Worm (Caenorhabditis elegans): ENCODE data around the gene F21D9.3.

F21D9.3 gene

ce11 chrV:19260686-19261085, 3.1 kb upstream of the F21D9.3 start:
- no peak for TF ChIP-seq unc-62 (GFP tag; optimal IDR thresholded peaks at IDR 0.05)

ce11 chrV:19259403-19259802, 1.9 kb upstream of the F21D9.3 start:
- TF ChIP-seq unc-62 (GFP tag; optimal IDR thresholded peaks at IDR 0.05) = no peak

ce11 chrV:19253520-19253919, 4.0 kb downstream of the F21D9.3 start, which contains the start of gene F21D9.4:
Gene F21D9.4 (plus strand): TSS chrV:19253820.
- no peak for TF ChIP-seq unc-62 (GFP tag; optimal IDR thresholded peaks at IDR 0.05)

- TF ChIP-seq unc-62 (GFP tag; optimal IDR thresholded peaks at IDR 0.05) = no peak
Measured at ce11 chrV:19251844-19252243, 5.7 kb downstream of the F21D9.3 start, which contains the start of gene F21D9.11. Gene F21D9.11 (plus strand): TSS chrV:19252144.

- no peak for TF ChIP-seq unc-62 (GFP tag; optimal IDR thresholded peaks at IDR 0.05)
Measured at ce11 chrV:19250983-19251382, 6.6 kb downstream of the F21D9.3 start, which contains the start of gene str-81. Gene str-81 (minus strand): TSS chrV:19251083.

ce11 chrV:19240129-19240528, 17.4 kb downstream of the F21D9.3 start, which contains the start of the genes fbxb-115 and fbxb-1:
Gene fbxb-115 (minus strand): TSS chrV:19240229.
Gene fbxb-1 (plus strand): TSS chrV:19240354.
- TF ChIP-seq unc-62 (GFP tag; optimal IDR thresholded peaks at IDR 0.05) = no peak

- TF ChIP-seq unc-62 (GFP tag; optimal IDR thresholded peaks at IDR 0.05) = no peak
Measured at ce11 chrV:19237204-19237603, 20.3 kb downstream of the F21D9.3 start, which contains the start of gene fbxb-2. Gene fbxb-2 (minus strand): TSS chrV:19237304.

ce11 chrV:19233469-19233868, 24.1 kb downstream of the F21D9.3 start, which contains the start of gene fbxb-116:
Gene fbxb-116 (plus strand): TSS chrV:19233769.
- no peak for TF ChIP-seq unc-62 (GFP tag; optimal IDR thresholded peaks at IDR 0.05)

ce11 chrV:19231167-19231566, 26.4 kb downstream of the F21D9.3 start:
- no peak for TF ChIP-seq unc-62 (GFP tag; optimal IDR thresholded peaks at IDR 0.05)

- no peak for TF ChIP-seq unc-62 (GFP tag; optimal IDR thresholded peaks at IDR 0.05)
Measured at ce11 chrV:19230413-19230812, 27.1 kb downstream of the F21D9.3 start, which contains the start of gene sqst-3. Gene sqst-3 (plus strand): TSS chrV:19230782.

ce11 chrV:19217675-19218074, 39.9 kb downstream of the F21D9.3 start, which contains the start of gene oac-49:
Gene oac-49 (plus strand): TSS chrV:19217975.
- TF ChIP-seq unc-62 (GFP tag; optimal IDR thresholded peaks at IDR 0.05) = no peak

- TF ChIP-seq unc-62 (GFP tag; optimal IDR thresholded peaks at IDR 0.05) = no peak
Measured at ce11 chrV:19217104-19217503, 40.4 kb downstream of the F21D9.3 start, which contains the start of gene srr-2. Gene srr-2 (minus strand): TSS chrV:19217176.

ce11 chrV:19212354-19212753, 45.2 kb downstream of the F21D9.3 start:
- TF ChIP-seq unc-62 (GFP tag; optimal IDR thresholded peaks at IDR 0.05) = no peak

- TF ChIP-seq unc-62 (GFP tag; optimal IDR thresholded peaks at IDR 0.05) = no peak
Measured at ce11 chrV:19211795-19212194, 45.8 kb downstream of the F21D9.3 start, which contains the start of gene nhr-79. Gene nhr-79 (minus strand): TSS chrV:19211895.
